Worm (Caenorhabditis elegans): Measurements from ENCODE around the gene sax-7.

- TF ChIP-seq him-1 (tag; optimal IDR thresholded peaks at IDR 0.05) (peak; percentile 69), dao-5 (tag; optimal IDR thresholded peaks at IDR 0.05) (no peak), W03F9.2 (tag; optimal IDR thresholded peaks at IDR 0.05) (no peak)
Observed at ce11 chrIV:8066598-8066997, 4.1 kb downstream of the sax-7 start.

Data from whole organism, L4/young adult.